Worm (Caenorhabditis elegans) whole organism, L3 larva: Measurements from ENCODE around the gene ttr-31.

Experiments
- ZK546.5 ChIP-seq: sonication (generic microtip); optimal IDR thresholded peaks from 2 replicates; lab custom pipeline; 2017; ENCODE audit warnings: missing biosample characterization, missing genetic modification characterization
- daf-12 ChIP-seq: fragments of 150-350 bp; optimal IDR thresholded peaks from 2 replicates; lab custom pipeline; 2014; ENCODE audit warnings: missing biosample characterization, missing genetic modification reagents, missing genetic modification characterization
- fos-1 ChIP-seq: fragments of 150-350 bp; optimal IDR thresholded peaks from 2 replicates; lab custom pipeline; 2014; ENCODE audit warnings: missing biosample characterization, missing genetic modification characterization
- nhr-237 ChIP-seq: fragments of 150-350 bp; optimal IDR thresholded peaks from 2 replicates; lab custom pipeline; 2014; ENCODE audit warnings: missing biosample characterization, missing genetic modification characterization
- nhr-77 ChIP-seq: fragments of 150-350 bp; optimal IDR thresholded peaks from 2 replicates; lab custom pipeline; 2014; ENCODE audit warnings: missing biosample characterization, missing genetic modification characterization
- snpc-4 ChIP-seq: fragments of 150-350 bp; optimal IDR thresholded peaks from 2 replicates; lab custom pipeline; 2014; ENCODE audit warnings: missing biosample characterization, missing genetic modification characterization

DNA sequence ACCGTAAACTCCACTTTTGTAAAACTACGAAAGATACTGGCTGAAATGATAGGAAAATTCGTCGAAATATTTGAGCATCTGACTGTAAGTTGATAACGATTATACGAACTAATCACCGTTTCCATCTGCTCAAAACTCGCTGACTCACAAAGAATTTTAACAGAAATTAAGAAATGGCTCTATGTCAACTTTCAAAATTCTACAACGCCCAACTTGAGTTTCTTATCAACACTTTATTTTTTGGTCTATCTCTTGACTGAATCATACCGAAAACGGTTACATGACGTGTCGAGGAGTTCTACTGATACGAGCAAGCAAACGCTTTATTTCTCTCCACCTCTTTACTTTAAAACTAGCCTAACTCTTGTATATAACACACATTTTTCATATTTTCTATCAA, 38.3 kb upstream of the ttr-31 start, which contains the start of gene clc-1:
- TF ChIP-seq ZK546.5 (tag; lab: Kevin White, UChicago): no peak
- TF ChIP-seq snpc-4 (tag; lab: Kevin White, UChicago): no peak
- peak; percentile 70 for TF ChIP-seq fos-1
- TF ChIP-seq nhr-237 (tag; lab: Kevin White, UChicago): no peak
- no peak for TF ChIP-seq nhr-77 (tag; lab: Kevin White, UChicago)
- no peak for TF ChIP-seq daf-12
